Fruit fly (Drosophila melanogaster) whole organism, embryonic: Measurements from ENCODE around the gene Hph.

Experiments used
- CG15073 ChIP-seq: fragments of 200-800 bp; sonication (Bioruptor generic); optimal IDR thresholded peaks from 2 replicates; lab custom pipeline; 2016; ENCODE audit warnings: missing biosample characterization, missing genetic modification characterization
- CG17186 ChIP-seq: fragments of 200-800 bp; sonication (Bioruptor generic); optimal IDR thresholded peaks from 3 replicates; lab custom pipeline; 2017; ENCODE audit warnings: missing biosample characterization, missing genetic modification reagents, missing genetic modification characterization
- CG17912 ChIP-seq: fragments of 200-800 bp; sonication (Bioruptor generic); optimal IDR thresholded peaks from 2 replicates; lab custom pipeline; 2018; ENCODE audit warnings: missing biosample characterization, mild to moderate bottlenecking, missing genetic modification characterization
- CG8765 ChIP-seq: fragments of 200-800 bp; sonication (Bioruptor generic); IDR thresholded peaks from 2 replicates; pipeline ENCODE4 v1.3.6; 2022; ENCODE audit warnings: missing biosample characterization, missing genetic modification characterization
- Tbp ChIP-seq: fragments of >200 bp; optimal IDR thresholded peaks from 2 replicates; lab custom pipeline; 2018; ENCODE audit warnings: missing biosample characterization, missing genetic modification characterization
- caup ChIP-seq: fragments of 200-800 bp; sonication (Bioruptor generic); optimal IDR thresholded peaks from 3 replicates; lab custom pipeline; 2017; ENCODE audit warnings: missing biosample characterization, mild to moderate bottlenecking, missing genetic modification characterization, moderate library complexity; ENCODE audit not compliant: severe bottlenecking
- danr ChIP-seq: fragments of 200-800 bp; sonication (Bioruptor generic); IDR thresholded peaks from 2 replicates; pipeline ENCODE4 v1.3.6; 2022; ENCODE audit warnings: missing biosample characterization, missing genetic modification characterization
- grn ChIP-seq: fragments of 200-800 bp; sonication (Bioruptor generic); optimal IDR thresholded peaks from 3 replicates; lab custom pipeline; 2017; ENCODE audit warnings: missing biosample characterization, missing genetic modification characterization
- her ChIP-seq: fragments of 200-800 bp; sonication (Bioruptor generic); optimal IDR thresholded peaks from 2 replicates; lab custom pipeline; 2016; ENCODE audit warnings: missing biosample characterization, missing genetic modification characterization
- lbe ChIP-seq: fragments of 200-800 bp; sonication (Bioruptor generic); optimal IDR thresholded peaks from 2 replicates; lab custom pipeline; 2016; ENCODE audit warnings: missing biosample characterization, mild to moderate bottlenecking, missing genetic modification characterization
- stwl ChIP-seq: fragments of 200-800 bp; sonication (Bioruptor generic); optimal IDR thresholded peaks from 3 replicates; lab custom pipeline; 2018; ENCODE audit warnings: missing biosample characterization, mild to moderate bottlenecking, missing genetic modification characterization, moderate library complexity

DNA sequence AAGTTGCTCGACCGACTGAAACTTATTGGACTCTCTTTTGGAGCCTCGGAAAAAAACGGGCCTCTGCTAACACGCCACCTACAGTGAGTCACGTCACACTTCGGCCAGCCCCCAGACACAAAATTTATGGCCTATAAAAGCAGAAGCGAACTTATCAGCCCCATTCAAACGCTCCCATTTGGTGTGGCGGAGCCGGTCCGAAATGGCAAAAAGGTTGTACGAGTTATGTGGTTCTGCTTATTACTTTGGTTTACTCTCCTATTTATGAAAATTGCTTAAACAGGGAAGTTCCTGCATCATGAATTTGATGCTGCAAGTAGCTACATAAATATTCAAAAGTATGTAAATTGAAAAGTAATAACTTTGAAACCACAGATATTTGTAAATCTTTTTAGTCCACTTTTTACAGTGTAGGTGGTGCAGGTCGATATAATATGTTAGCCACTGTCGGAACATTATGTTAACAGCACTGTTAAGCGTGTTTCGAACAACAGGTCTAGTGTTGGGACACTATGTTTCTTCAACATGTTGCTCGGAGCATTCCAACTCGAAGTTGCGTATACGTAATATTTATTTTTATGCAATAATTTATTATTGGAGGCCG lies 26.6 kb downstream of the Hph start:
- peak; percentile 63; the same call in 1 of the 2 replicates for TF ChIP-seq CG8765 (GFP tag; lab: Robert Waterston, UW)
- peak; percentile 67 for TF ChIP-seq CG17186 (GFP tag; lab: Kevin White, UChicago)
- TF ChIP-seq her = peak; percentile 87
- TF ChIP-seq lbe = peak; percentile 54
- no peak for TF ChIP-seq CG15073
- peak; percentile 88 for TF ChIP-seq caup (GFP tag; lab: Kevin White, UChicago)
- TF ChIP-seq danr (GFP tag; lab: Robert Waterston, UW) = peak; percentile 58; the same call in 1 of the 2 replicates
- peak; percentile 74 for TF ChIP-seq grn (GFP tag; lab: Kevin White, UChicago)
- peak; percentile 77 for TF ChIP-seq CG17912 (GFP tag; lab: Kevin White, UChicago)
- no peak for TF ChIP-seq Tbp
- TF ChIP-seq stwl (tag; lab: Kevin White, UChicago) = no peak
